Worm (Caenorhabditis elegans): ENCODE results near the gene C33D9.3.

The C33D9.3 gene

ce11 chrIV:8826606-8827000 lies 33.9 kb upstream of the C33D9.3 start (continued):
- TF ChIP-seq unc-62 (GFP tag; optimal IDR thresholded peaks at IDR 0.05 in 1 of 2): no peak
- TF ChIP-seq unc-62 (tag; optimal IDR thresholded peaks at IDR 0.05): no peak
- TF ChIP-seq ceh-44 (GFP tag; IDR thresholded peaks at IDR 0.05): no peak
- TF ChIP-seq unc-130 (GFP tag; optimal IDR thresholded peaks at IDR 0.05): no peak
- no peak for TF ChIP-seq mxl-2 (GFP tag; conservative IDR thresholded peaks at IDR 0.05)
- no peak for TF ChIP-seq fkh-10 (GFP tag; optimal IDR thresholded peaks at IDR 0.05)
- no peak for TF ChIP-seq tag-97 (GFP tag; IDR thresholded peaks at IDR 0.05)
- no peak for TF ChIP-seq nhr-77 (tag; optimal IDR thresholded peaks at IDR 0.05)
- TF ChIP-seq madf-9 (GFP tag; conservative IDR thresholded peaks at IDR 0.05): no peak
- no peak for TF ChIP-seq nhr-102 (tag; optimal IDR thresholded peaks at IDR 0.05)
- no peak for TF ChIP-seq hmg-1.1 (GFP tag; IDR thresholded peaks at IDR 0.05)
- no peak for TF ChIP-seq nhr-41 (GFP tag; IDR thresholded peaks at IDR 0.05)
- TF ChIP-seq aha-1 (tag): peak; percentile 90
- TF ChIP-seq ztf-7 (tag; optimal IDR thresholded peaks at IDR 0.05): no peak
- no peak for TF ChIP-seq spr-3 (GFP tag; optimal IDR thresholded peaks at IDR 0.05)
- TF ChIP-seq lin-13 (GFP tag; optimal IDR thresholded peaks at IDR 0.05): no peak
- TF ChIP-seq ces-1 (GFP tag; optimal IDR thresholded peaks at IDR 0.05): no peak
- TF ChIP-seq hif-1 (tag; optimal IDR thresholded peaks at IDR 0.05): peak in 1 of 2 experiments; percentile 21
- TF ChIP-seq lin-38 (GFP tag; IDR thresholded peaks at IDR 0.05): peak; percentile 44; the same call in 1 of the 2 replicates
- TF ChIP-seq vab-7 (GFP tag; IDR thresholded peaks at IDR 0.05): no peak; the same call in 1 of the 2 replicates
- TF ChIP-seq dpl-1 (GFP tag; optimal IDR thresholded peaks at IDR 0.05): peak; percentile 44
- no peak for TF ChIP-seq duxl-1 (tag; optimal IDR thresholded peaks at IDR 0.05; ENCODE audit: poor library complexity)
- no peak for TF ChIP-seq nhr-76 (tag; optimal IDR thresholded peaks at IDR 0.05)
- TF ChIP-seq F49E8.2 (tag; optimal IDR thresholded peaks at IDR 0.05; ENCODE audit: borderline replicate concordance): no peak
- peak; percentile 31 for TF ChIP-seq rbr-2 (tag; optimal IDR thresholded peaks at IDR 0.05)
- TF ChIP-seq Y105C5A.15 (GFP tag; IDR thresholded peaks at IDR 0.05): no peak

- TF ChIP-seq T26A8.4 (GFP tag; IDR thresholded peaks at IDR 0.05) (peak; percentile 86), aha-1 (tag) (peak; percentile 97), mes-2 (tag; optimal IDR thresholded peaks at IDR 0.05; ENCODE audit: poor library complexity, severe bottlenecking) (peak; percentile 50), ztf-11 (tag; optimal IDR thresholded peaks at IDR 0.05) (no peak), jun-1 (tag; optimal IDR thresholded peaks at IDR 0.05) (peak; percentile 14), lin-29 (GFP tag; IDR thresholded peaks at IDR 0.05) (no peak), mep-1 (tag; optimal IDR thresholded peaks at IDR 0.05) (peak; percentile 46), fkh-10 (GFP tag; optimal IDR thresholded peaks at IDR 0.05) (no peak), nhr-237 (tag; optimal IDR thresholded peaks at IDR 0.05) (peak; percentile 4), hmg-1.1 (GFP tag; IDR thresholded peaks at IDR 0.05) (no peak), ama-1 (optimal IDR thresholded peaks at IDR 0.05) (peak; percentile 52), nhr-25 (tag; optimal IDR thresholded peaks at IDR 0.05; ENCODE audit: borderline replicate concordance, insufficient read depth) (peak; percentile 27)
Observed at ce11 chrIV:8825997-8826605, 33.4 kb upstream of the C33D9.3 start.

- TF ChIP-seq ces-1 (GFP tag; optimal IDR thresholded peaks at IDR 0.05) (no peak), mxl-3 (GFP tag; optimal IDR thresholded peaks at IDR 0.05) (peak; percentile 51), unc-39 (tag; optimal IDR thresholded peaks at IDR 0.05) (no peak), lin-38 (GFP tag; IDR thresholded peaks at IDR 0.05) (no peak), dmd-8 (GFP tag; IDR thresholded peaks at IDR 0.05) (no peak), cey-2 (tag; optimal IDR thresholded peaks at IDR 0.05; ENCODE audit: borderline replicate concordance, insufficient read depth) (no peak), nhr-28 (tag; optimal IDR thresholded peaks at IDR 0.05) (peak; percentile 36), unc-62 (GFP tag; optimal IDR thresholded peaks at IDR 0.05 in 1 of 2) (peak in 1 of 2 experiments; percentile 2), unc-62 (tag; optimal IDR thresholded peaks at IDR 0.05) (no peak), lsy-2 (tag; optimal IDR thresholded peaks at IDR 0.05) (peak in 1 of 2 experiments; percentile 10), fkh-10 (GFP tag; optimal IDR thresholded peaks at IDR 0.05) (no peak), mdl-1 (tag; optimal IDR thresholded peaks at IDR 0.05) (peak in 1 of 2 experiments; percentile 30), hlh-11 (tag; optimal IDR thresholded peaks at IDR 0.05) (peak; percentile 17)
Observed at ce11 chrIV:8824145-8824833, 31.6 kb upstream of the C33D9.3 start, which contains the start of the genes col-117 and col-3. Gene col-117, minus strand, starts transcription at chrIV:8824195. Gene col-3, plus strand, starts transcription at chrIV:8824783.
